Worm (Caenorhabditis elegans) whole organism, L4 larva: ENCODE results near the gene tbb-4.
A peak's percentile ranks its signal among the peaks of the same experiment; 100 is the strongest.

Experiments used
- F44E2.7 ChIP-seq: fragments of 200-800 bp; sonication (Bioruptor generic); IDR thresholded peaks from 2 replicates; pipeline ENCODE4 v2.1.2; 2022; ENCODE audit warnings: missing genetic modification characterization, missing compliant biosample characterization
- F49E8.2 ChIP-seq: sonication (generic microtip); optimal IDR thresholded peaks from 2 replicates; lab custom pipeline; 2016; ENCODE audit warnings: missing compliant biosample characterization, mild to moderate bottlenecking, missing genetic modification characterization, borderline replicate concordance
- Y48G9A.11 ChIP-seq: fragments of 200-800 bp; sonication (Bioruptor generic); IDR thresholded peaks from 2 replicates; pipeline ENCODE4 v1.3.6; 2022; ENCODE audit warnings: missing genetic modification reagents, missing genetic modification characterization, missing compliant biosample characterization
- Y5F2A.4 ChIP-seq: fragments of 200-800 bp; sonication (Bioruptor generic); optimal IDR thresholded peaks from 2 replicates; lab custom pipeline; 2018; ENCODE audit warnings: mild to moderate bottlenecking, missing genetic modification characterization, missing compliant biosample characterization
- Y75B8A.6 ChIP-seq: fragments of 200-800 bp; sonication (Bioruptor generic); IDR thresholded peaks from 2 replicates; pipeline ENCODE4 v1.3.6; 2022; ENCODE audit warnings: missing genetic modification reagents, missing genetic modification characterization, missing compliant biosample characterization
- ZK337.2 ChIP-seq: fragments of 200-800 bp; sonication (Bioruptor generic); IDR thresholded peaks from 2 replicates; pipeline ENCODE4 v1.3.6; 2022; ENCODE audit warnings: missing genetic modification reagents, missing genetic modification characterization, missing compliant biosample characterization
- aha-1 ChIP-seq: fragments of 150-350 bp; peaks from one replicate; lab custom pipeline; 2014; ENCODE audit warnings: missing biosample characterization, missing genetic modification characterization
- aly-2 ChIP-seq: sonication (generic microtip); optimal IDR thresholded peaks from 2 replicates; lab custom pipeline; 2018; ENCODE audit warnings: missing biosample characterization, missing genetic modification characterization
- ceh-20 ChIP-seq: fragments of 200-800 bp; sonication (Bioruptor generic); IDR thresholded peaks from 2 replicates; pipeline ENCODE4 v1.3.6; 2022; ENCODE audit warnings: missing genetic modification reagents, missing genetic modification characterization, missing compliant biosample characterization
- ceh-82 ChIP-seq: sonication (generic microtip); optimal IDR thresholded peaks from 2 replicates; lab custom pipeline; 2017; ENCODE audit warnings: missing biosample characterization, missing genetic modification characterization
- ces-1 ChIP-seq: fragments of 150-350 bp; sonication (generic microtip); optimal IDR thresholded peaks from 4 replicates; lab custom pipeline; 2014; ENCODE audit warnings: missing biosample characterization, missing genetic modification reagents, missing genetic modification characterization
- daf-16 ChIP-seq, 3 experiments: sonication (generic microtip); optimal IDR thresholded peaks; 2 replicates each; lab custom pipeline; 2016 to 2017; ENCODE audit warnings: missing genetic modification characterization in 3 of 3, missing genetic modification reagents in 3 of 3, mild to moderate bottlenecking in 2 of 3, missing compliant biosample characterization in 2 of 3, missing biosample characterization in 1 of 3, moderate library complexity in 1 of 3
- egl-27 ChIP-seq: sonication (generic microtip); optimal IDR thresholded peaks from 3 replicates; lab custom pipeline; 2017; ENCODE audit warnings: missing biosample characterization, missing genetic modification reagents, missing genetic modification characterization
- egl-43 ChIP-seq: fragments of 200-800 bp; sonication (Bioruptor generic); IDR thresholded peaks from 2 replicates; pipeline ENCODE4 v1.3.6; 2022; ENCODE audit warnings: missing genetic modification reagents, missing genetic modification characterization, missing compliant biosample characterization
- fkh-10 ChIP-seq: fragments of 150-350 bp; optimal IDR thresholded peaks from 2 replicates; lab custom pipeline; 2014; ENCODE audit warnings: missing biosample characterization, missing genetic modification reagents, missing genetic modification characterization
- fos-1 ChIP-seq: fragments of 150-350 bp; optimal IDR thresholded peaks from 2 replicates; lab custom pipeline; 2014; ENCODE audit warnings: missing biosample characterization, missing genetic modification characterization
- hlh-11 ChIP-seq: fragments of 200-800 bp; sonication (Bioruptor generic); optimal IDR thresholded peaks from 2 replicates; lab custom pipeline; 2018; ENCODE audit warnings: mild to moderate bottlenecking, missing genetic modification characterization, missing compliant biosample characterization
- hlh-30 ChIP-seq: sonication (generic microtip); optimal IDR thresholded peaks from 2 replicates; lab custom pipeline; 2017; ENCODE audit warnings: antibody characterized with exemption, mild to moderate bottlenecking, missing genetic modification characterization, missing compliant biosample characterization; ENCODE audit not compliant: insufficient read depth
- lin-13 ChIP-seq: fragments of 150-350 bp; optimal IDR thresholded peaks from 2 replicates; lab custom pipeline; 2014; ENCODE audit warnings: missing biosample characterization, missing genetic modification reagents, missing genetic modification characterization
- lin-38 ChIP-seq: fragments of 200-800 bp; sonication (Bioruptor generic); IDR thresholded peaks from 2 replicates; pipeline ENCODE4 v1.3.6; 2022; ENCODE audit warnings: missing genetic modification reagents, missing genetic modification characterization, missing compliant biosample characterization
- madf-5 ChIP-seq, 2 experiments: fragments of 200-800 bp; sonication (Bioruptor generic); IDR thresholded peaks; 2 replicates each; pipeline ENCODE4 v1.3.6; 2022; ENCODE audit warnings: missing compliant biosample characterization in 2 of 2, missing genetic modification characterization in 2 of 2
- mep-1 ChIP-seq: fragments of 150-350 bp; sonication (generic microtip); optimal IDR thresholded peaks from 3 replicates; lab custom pipeline; 2014; ENCODE audit warnings: missing biosample characterization, missing genetic modification characterization
- nhr-10 ChIP-seq: fragments of 150-350 bp; optimal IDR thresholded peaks from 2 replicates; lab custom pipeline; 2014; ENCODE audit warnings: missing biosample characterization, missing genetic modification characterization
- nhr-111 ChIP-seq: fragments of 200-800 bp; sonication (Bioruptor generic); optimal IDR thresholded peaks from 2 replicates; lab custom pipeline; 2018; ENCODE audit warnings: mild to moderate bottlenecking, missing genetic modification characterization, missing compliant biosample characterization
- nhr-25 ChIP-seq: sonication (generic microtip); optimal IDR thresholded peaks from 2 replicates; lab custom pipeline; 2017; ENCODE audit warnings: missing genetic modification characterization, mild to moderate bottlenecking, missing compliant biosample characterization, antibody characterized with exemption, moderate library complexity, borderline replicate concordance; ENCODE audit not compliant: insufficient read depth
- nhr-28 ChIP-seq: fragments of 150-350 bp; optimal IDR thresholded peaks from 2 replicates; lab custom pipeline; 2014; ENCODE audit warnings: missing biosample characterization, missing genetic modification characterization
- nhr-41 ChIP-seq: fragments of 200-800 bp; sonication (Bioruptor generic); IDR thresholded peaks from 2 replicates; pipeline ENCODE4 v1.3.6; 2022; ENCODE audit warnings: missing genetic modification reagents, missing genetic modification characterization, missing compliant biosample characterization
- snpc-4 ChIP-seq: fragments of 150-350 bp; optimal IDR thresholded peaks from 2 replicates; lab custom pipeline; 2014; ENCODE audit warnings: missing biosample characterization, missing genetic modification characterization
- spr-3 ChIP-seq: fragments of 200-800 bp; sonication (Bioruptor generic); optimal IDR thresholded peaks from 2 replicates; lab custom pipeline; 2018; ENCODE audit warnings: mild to moderate bottlenecking, missing genetic modification characterization, missing compliant biosample characterization
- unc-62 ChIP-seq, 3 experiments: fragments of 150-350 bp in 1 of 3; sonication (generic microtip); optimal IDR thresholded peaks in 2 of 3; peaks in 1 of 3; 1 replicate in 1 of 3; 2 replicates in 2 of 3; lab custom pipeline; 2014 to 2017; ENCODE audit warnings: missing biosample characterization in 3 of 3, missing genetic modification characterization in 3 of 3, missing genetic modification reagents in 3 of 3, missing genotype in 1 of 3
- zip-11 ChIP-seq: fragments of 200-800 bp; sonication (Bioruptor generic); IDR thresholded peaks from 2 replicates; pipeline ENCODE4 v1.3.6; 2022; ENCODE audit warnings: missing genetic modification characterization, missing compliant biosample characterization
- zip-2 ChIP-seq: fragments of 150-350 bp; optimal IDR thresholded peaks from 2 replicates; lab custom pipeline; 2014; ENCODE audit warnings: missing biosample characterization, missing genetic modification characterization

Gene tbb-4

DNA sequence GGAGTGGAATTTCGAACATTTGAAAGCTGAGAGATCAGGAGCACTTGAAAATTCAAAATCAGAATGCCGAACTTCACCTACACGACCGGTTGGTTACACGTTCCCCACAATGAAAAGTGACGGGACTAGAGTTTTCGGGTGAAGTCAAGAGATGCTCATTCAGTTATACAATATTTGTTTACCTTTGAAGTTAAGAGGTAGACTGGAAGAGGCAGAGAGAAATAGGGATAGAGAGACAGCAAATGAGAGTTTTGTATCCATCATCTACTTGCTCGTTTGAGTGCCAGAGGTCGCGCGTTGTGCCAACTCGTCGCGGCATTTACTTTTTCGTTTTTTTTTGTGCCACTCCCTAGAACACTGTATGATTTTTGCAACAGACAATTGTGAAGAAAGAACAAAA lies 25.9 kb downstream of the tbb-4 start:
- TF ChIP-seq nhr-28 = peak; percentile 5
- no peak for TF ChIP-seq ceh-82 (tag; lab: Kevin White, UChicago)
- no peak for TF ChIP-seq lin-38 (GFP tag; lab: Robert Waterston, UW)
- TF ChIP-seq, all 104 proteins: peak for 1

DNA sequence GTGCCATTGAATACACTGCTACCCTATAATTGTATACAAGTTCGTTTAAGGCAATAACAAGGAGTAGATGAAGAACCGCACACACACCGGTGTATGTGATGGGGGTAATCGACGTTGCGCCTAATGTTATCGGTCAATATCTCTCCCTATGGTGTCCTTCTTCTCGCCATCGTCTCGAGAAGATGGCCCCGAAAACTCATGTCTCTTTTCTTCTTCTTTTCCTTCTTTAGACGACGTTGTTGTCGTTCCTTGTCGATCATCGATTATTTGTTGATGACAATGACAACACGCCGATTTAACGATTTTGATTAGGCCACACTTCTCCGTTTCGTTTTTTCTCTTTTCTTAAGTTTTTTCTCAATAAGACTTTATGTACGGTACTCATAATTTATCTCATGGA lies 27.6 kb downstream of the tbb-4 start:
- TF ChIP-seq aha-1 (tag; lab: Kevin White, UChicago) = peak; percentile 38
- TF ChIP-seq unc-62 (GFP tag; optimal IDR thresholded peaks at IDR 0.05 in 1 of 2; lab: Kevin White, UChicago) = peak in 1 of 2 experiments; percentile 33
- TF ChIP-seq unc-62 (tag; optimal IDR thresholded peaks at IDR 0.05; lab: Kevin White, UChicago) = no peak
- no peak for TF ChIP-seq snpc-4 (tag; lab: Kevin White, UChicago)
- peak; percentile 44 for TF ChIP-seq hlh-30 (tag; lab: Kevin White, UChicago)

DNA sequence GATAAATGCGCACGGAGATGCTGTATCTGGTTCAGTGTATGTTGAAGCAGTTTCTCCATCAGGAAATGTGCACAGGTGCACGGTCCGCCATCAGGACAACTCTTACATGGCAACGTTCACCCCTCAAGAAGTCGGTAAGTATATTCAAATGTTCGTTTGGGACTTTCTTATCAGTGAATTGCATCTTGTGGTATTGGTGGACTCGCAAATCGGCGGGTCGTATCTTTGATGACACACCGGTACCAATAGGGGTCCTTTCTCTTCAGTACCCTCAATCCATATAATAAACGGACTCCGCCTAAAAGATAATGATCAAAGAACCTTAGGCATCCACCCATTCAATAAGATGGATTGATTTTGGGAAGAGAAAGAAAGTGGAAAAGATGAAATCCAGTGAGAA lies 30.8 kb downstream of the tbb-4 start:
- TF ChIP-seq ces-1 (GFP tag; lab: Kevin White, UChicago) (no peak), nhr-10 (no peak), fos-1 (no peak), madf-5 (GFP tag; IDR thresholded peaks at IDR 0.05; lab: Robert Waterston, UW) (no peak), aly-2 (tag; lab: Kevin White, UChicago) (no peak), Y75B8A.6 (no peak), spr-3 (GFP tag; lab: Kevin White, UChicago) (no peak), nhr-41 (GFP tag; lab: Robert Waterston, UW) (no peak), lin-13 (GFP tag; lab: Kevin White, UChicago) (no peak), zip-2 (tag; lab: Kevin White, UChicago) (no peak)

DNA sequence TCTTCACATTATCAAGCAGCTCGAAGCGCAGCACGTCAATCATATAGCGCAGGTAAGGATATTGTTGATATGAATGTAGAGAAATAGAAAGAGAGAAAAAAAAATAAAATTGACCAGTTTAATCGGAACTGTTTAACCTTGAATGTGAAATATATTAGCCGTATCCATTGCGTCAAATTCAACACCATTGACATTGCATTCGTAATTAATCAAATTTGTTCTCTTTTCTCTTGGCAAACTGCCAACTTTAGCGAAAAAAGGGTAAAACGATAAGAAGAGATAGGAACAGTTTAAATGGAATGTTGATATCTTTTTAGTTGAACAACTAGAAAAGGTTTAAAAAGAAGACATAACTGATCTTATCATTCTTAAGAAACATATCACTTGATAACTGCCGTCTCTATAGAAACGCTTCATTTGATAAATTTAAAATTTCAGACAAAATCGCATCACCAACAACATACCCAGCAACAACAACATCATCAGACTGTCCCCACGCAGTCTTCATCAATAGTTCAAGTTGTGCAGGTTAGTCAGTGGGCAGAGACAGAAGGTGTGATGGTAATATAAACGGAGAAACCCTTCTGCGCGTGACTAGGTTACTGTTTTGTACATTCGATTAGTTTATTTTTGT lies 33.0 kb downstream of the tbb-4 start:
- TF ChIP-seq egl-43 (GFP tag; lab: Robert Waterston, UW) (no peak), hlh-30 (tag; lab: Kevin White, UChicago) (peak; percentile 20), aha-1 (tag; lab: Kevin White, UChicago) (peak; percentile 79), unc-62 (GFP tag; optimal IDR thresholded peaks at IDR 0.05 in 1 of 2; lab: Kevin White, UChicago) (peak in 1 of 2 experiments; percentile 80), unc-62 (tag; optimal IDR thresholded peaks at IDR 0.05; lab: Kevin White, UChicago) (no peak), hlh-11 (peak; percentile 2), Y5F2A.4 (GFP tag; lab: Kevin White, UChicago) (no peak), nhr-28 (peak; percentile 63), nhr-25 (tag; lab: Kevin White, UChicago) (peak; percentile 88), mep-1 (tag; lab: Kevin White, UChicago) (peak; percentile 30), F49E8.2 (tag; lab: Kevin White, UChicago) (no peak), nhr-111 (GFP tag; lab: Kevin White, UChicago) (no peak)

DNA sequence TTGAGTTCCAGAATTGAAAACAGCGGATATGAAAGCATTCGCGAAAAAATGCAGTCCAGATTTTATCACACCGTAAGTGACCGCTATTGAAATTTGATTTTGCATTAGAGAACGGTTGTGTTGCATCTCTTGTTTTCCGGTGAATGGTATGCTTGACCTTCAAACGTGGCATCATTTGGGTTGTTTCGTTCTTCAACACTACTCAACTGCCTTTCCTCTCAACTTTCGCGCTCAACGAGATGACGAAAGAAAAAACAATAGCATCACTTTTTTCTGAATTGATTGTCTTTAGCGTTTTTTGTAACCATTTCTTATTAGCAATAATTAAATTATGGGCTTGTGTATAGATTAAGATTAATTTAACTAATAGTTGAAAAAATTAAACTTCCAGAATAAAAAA lies 34.2 kb downstream of the tbb-4 start:
- TF ChIP-seq Y48G9A.11 (GFP tag; lab: Robert Waterston, UW) = no peak
- no peak for TF ChIP-seq spr-3 (GFP tag; lab: Kevin White, UChicago)
- TF ChIP-seq ZK337.2 = no peak
- TF ChIP-seq daf-16 (GFP tag; optimal IDR thresholded peaks at IDR 0.05; lab: Kevin White, UChicago) = no peak
- no peak for TF ChIP-seq daf-16 (tag; optimal IDR thresholded peaks at IDR 0.05; lab: Kevin White, UChicago)
- TF ChIP-seq fos-1 = no peak
- no peak for TF ChIP-seq ceh-20 (GFP tag; lab: Robert Waterston, UW)
- TF ChIP-seq zip-11 (GFP tag; lab: Robert Waterston, UW) = no peak
- no peak for TF ChIP-seq F44E2.7 (GFP tag; lab: Robert Waterston, UW)
- TF ChIP-seq egl-27 (tag; lab: Kevin White, UChicago) = no peak
- no peak for TF ChIP-seq fkh-10 (GFP tag; lab: Kevin White, UChicago)
